Fruit fly (Drosophila melanogaster) whole organism, wandering third instar larva: ENCODE results near the gene BBS8.

ENCODE experiments used
- Abd-B ChIP-seq: fragments of >200 bp; optimal IDR thresholded peaks from 2 replicates; lab custom pipeline; 2017; ENCODE audit warnings: missing biosample characterization, missing genetic modification characterization
- CrebA ChIP-seq: fragments of 200-800 bp; sonication (Bioruptor generic); optimal IDR thresholded peaks from 2 replicates; lab custom pipeline; 2016; ENCODE audit warnings: missing biosample characterization, mild to moderate bottlenecking, missing genetic modification characterization, borderline replicate concordance
- Hr83 ChIP-seq: fragments of 200-300 bp; sonication (Bioruptor generic); optimal IDR thresholded peaks from 2 replicates; lab custom pipeline; 2016; ENCODE audit warnings: missing biosample characterization, mild to moderate bottlenecking, missing genetic modification characterization, moderate library complexity; ENCODE audit not compliant: poor library complexity, severe bottlenecking
- Jra ChIP-seq: sonication (Bioruptor generic); optimal IDR thresholded peaks from 2 replicates; lab custom pipeline; 2016; ENCODE audit warnings: missing biosample characterization, missing genetic modification characterization
- h ChIP-seq: fragments of 200-800 bp; sonication (Bioruptor generic); optimal IDR thresholded peaks from 3 replicates; lab custom pipeline; 2016; ENCODE audit warnings: missing biosample characterization, mild to moderate bottlenecking, missing genetic modification characterization
- jim ChIP-seq: fragments of 175-275, 200-325 bp; sonication (Bioruptor generic); optimal IDR thresholded peaks from 2 replicates; lab custom pipeline; 2016; ENCODE audit warnings: missing biosample characterization, mild to moderate bottlenecking, missing genetic modification characterization
- pan ChIP-seq: fragments of >200 bp; optimal IDR thresholded peaks from 2 replicates; lab custom pipeline; 2017
- sv ChIP-seq: fragments of 200-800 bp; sonication (Bioruptor generic); optimal IDR thresholded peaks from 3 replicates; lab custom pipeline; 2016; ENCODE audit warnings: missing biosample characterization, missing genetic modification characterization
- usp ChIP-seq: fragments of >200 bp; optimal IDR thresholded peaks from 2 replicates; lab custom pipeline; 2017; ENCODE audit warnings: missing biosample characterization, missing genetic modification characterization

DNA sequence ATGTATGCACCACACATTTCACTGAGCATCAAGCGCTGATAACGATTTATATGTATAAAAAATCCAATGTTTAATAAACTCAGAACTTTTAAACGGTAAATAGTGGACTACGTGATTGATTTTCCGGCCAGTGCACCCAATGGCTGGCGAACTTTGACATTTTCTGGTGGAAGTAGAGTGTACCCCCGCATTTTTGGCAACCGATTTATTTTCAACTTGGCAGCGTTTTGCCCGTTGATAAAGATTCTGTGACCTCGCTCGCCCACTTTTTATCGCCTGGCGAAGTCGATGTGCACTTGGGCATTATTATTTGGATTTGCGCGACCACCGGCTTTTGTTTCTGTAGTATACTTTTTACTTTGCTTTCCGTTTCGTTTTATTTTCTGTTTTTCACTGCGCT lies 8.8 kb upstream of the BBS8 start:
- TF ChIP-seq sv (GFP tag; lab: Kevin White, UChicago) (no peak), Abd-B (GFP tag; lab: Kevin White, UChicago) (no peak), jim (no peak), Hr83 (GFP tag; lab: Kevin White, UChicago) (no peak), usp (no peak), Jra (no peak), CrebA (GFP tag; lab: Kevin White, UChicago) (no peak), pan (no peak), h (no peak)
